Worm (Caenorhabditis elegans): ENCODE results near the gene chil-26.

ce11 chrII:9454304-9454703 lies 20.6 kb upstream of the chil-26 start, which contains the start of gene chil-19:
- TF ChIP-seq nhr-77 (tag; optimal IDR thresholded peaks at IDR 0.05), result no peak
- no peak for TF ChIP-seq lin-15B (tag; optimal IDR thresholded peaks at IDR 0.05)
- no peak for TF ChIP-seq jun-1 (tag; optimal IDR thresholded peaks at IDR 0.05)
- TF ChIP-seq pqm-1 (tag; optimal IDR thresholded peaks at IDR 0.05), result no peak
- no peak for TF ChIP-seq nhr-237 (tag; optimal IDR thresholded peaks at IDR 0.05)
- TF ChIP-seq ceh-16 (tag; optimal IDR thresholded peaks at IDR 0.05), result no peak
- TF ChIP-seq lin-39 (tag; optimal IDR thresholded peaks at IDR 0.05), result no peak
- TF ChIP-seq ceh-82 (tag; optimal IDR thresholded peaks at IDR 0.05), result no peak
